Worm (Caenorhabditis elegans) whole organism, L1 larva: Measurements from ENCODE around the gene his-59.

ENCODE experiments used
- C16A3.4 ChIP-seq: fragments of 150-350 bp; optimal IDR thresholded peaks from 2 replicates; lab custom pipeline; 2014; ENCODE audit warnings: missing biosample characterization, missing genetic modification characterization
- C34B4.2 ChIP-seq: sonication (generic microtip); optimal IDR thresholded peaks from 2 replicates; lab custom pipeline; 2017; ENCODE audit warnings: mild to moderate bottlenecking, missing genetic modification characterization, missing compliant biosample characterization
- F16B12.6 ChIP-seq: fragments of 150-350 bp; optimal IDR thresholded peaks from 2 replicates; lab custom pipeline; 2014; ENCODE audit warnings: missing biosample characterization, missing genetic modification characterization
- ama-1 ChIP-seq: fragments of 150-350 bp; optimal IDR thresholded peaks from 2 replicates; lab custom pipeline; 2014
- ceh-63 ChIP-seq: fragments of 200-800 bp; sonication (Bioruptor generic); optimal IDR thresholded peaks from 2 replicates; lab custom pipeline; 2018; ENCODE audit warnings: mild to moderate bottlenecking, missing genetic modification characterization, missing compliant biosample characterization
- ceh-8 ChIP-seq: fragments of 200-800 bp; sonication (Bioruptor generic); optimal IDR thresholded peaks from 2 replicates; lab custom pipeline; 2018; ENCODE audit warnings: mild to moderate bottlenecking, missing genetic modification characterization, moderate library complexity, missing compliant biosample characterization
- ceh-90 ChIP-seq: sonication (generic microtip); optimal IDR thresholded peaks from 2 replicates; lab custom pipeline; 2016; ENCODE audit warnings: missing genetic modification characterization, missing compliant biosample characterization
- dpl-1 ChIP-seq, 3 experiments: fragments of 150-350 bp in 2 of 3; sonication (generic microtip) in 1 of 3; optimal IDR thresholded peaks; 2 replicates each; lab custom pipeline; 2014 to 2017; ENCODE audit warnings: missing biosample characterization in 3 of 3, missing genetic modification characterization in 3 of 3, missing genetic modification reagents in 3 of 3
- efl-1 ChIP-seq, 4 experiments: fragments of 150-350 bp; optimal IDR thresholded peaks in 3 of 4; peaks in 1 of 4; 1 replicate in 1 of 4; 2 replicates in 3 of 4; lab custom pipeline; 2014; ENCODE audit warnings: missing biosample characterization in 2 of 4, missing genetic modification characterization in 2 of 4, missing genetic modification reagents in 2 of 4
- elt-3 ChIP-seq, 6 experiments: fragments of 150-350 bp in 1 of 6; sonication (generic microtip); optimal IDR thresholded peaks; 2 replicates each; lab custom pipeline; 2017 to 2018; ENCODE audit warnings: missing biosample characterization in 6 of 6, missing genetic modification characterization in 6 of 6, inconsistent platforms in 1 of 6
- ets-5 ChIP-seq: fragments of 200-800 bp; sonication (Bioruptor generic); IDR thresholded peaks from 2 replicates; pipeline ENCODE4 v1.3.6; 2022; ENCODE audit warnings: missing genetic modification characterization, missing compliant biosample characterization
- fkh-4 ChIP-seq: sonication (generic microtip); optimal IDR thresholded peaks from 2 replicates; lab custom pipeline; 2016; ENCODE audit warnings: missing compliant biosample characterization, missing genetic modification characterization, borderline replicate concordance
- fkh-8 ChIP-seq: sonication (generic microtip); optimal IDR thresholded peaks from 2 replicates; lab custom pipeline; 2016; ENCODE audit warnings: mild to moderate bottlenecking, missing genetic modification characterization, missing compliant biosample characterization
- grh-1 ChIP-seq: fragments of 200-800 bp; sonication (Bioruptor generic); IDR thresholded peaks from 2 replicates; pipeline ENCODE4 v1.3.6; 2022; ENCODE audit warnings: missing genetic modification reagents, missing genetic modification characterization, missing compliant biosample characterization
- irx-1 ChIP-seq: sonication (generic microtip); optimal IDR thresholded peaks from 2 replicates; lab custom pipeline; 2016; ENCODE audit warnings: missing genetic modification characterization, missing compliant biosample characterization
- isw-1 ChIP-seq: fragments of 200-800 bp; sonication (Bioruptor generic); IDR thresholded peaks from 2 replicates; pipeline ENCODE4 v1.3.6; 2022; ENCODE audit warnings: missing genetic modification characterization, missing compliant biosample characterization
- lin-13 ChIP-seq: fragments of 150-350 bp; optimal IDR thresholded peaks from 2 replicates; lab custom pipeline; 2014; ENCODE audit warnings: missing biosample characterization, missing genetic modification reagents, missing genetic modification characterization
- lin-15B ChIP-seq: fragments of 150-350 bp; sonication (generic microtip); optimal IDR thresholded peaks from 3 replicates; lab custom pipeline; 2014; ENCODE audit warnings: missing biosample characterization, missing genetic modification characterization
- lin-35 ChIP-seq, 2 experiments: fragments of 150-350 bp; optimal IDR thresholded peaks; 2 replicates each; lab custom pipeline; 2014; ENCODE audit warnings: missing biosample characterization in 2 of 2, missing genetic modification characterization in 2 of 2, missing genetic modification reagents in 2 of 2
- lin-39 ChIP-seq: fragments of 150-350 bp; optimal IDR thresholded peaks from 2 replicates; lab custom pipeline; 2014; ENCODE audit warnings: missing biosample characterization, missing genetic modification reagents, missing genetic modification characterization
- lir-3 ChIP-seq: sonication (generic microtip); optimal IDR thresholded peaks from 2 replicates; lab custom pipeline; 2016; ENCODE audit warnings: mild to moderate bottlenecking, missing genetic modification characterization, moderate library complexity, missing compliant biosample characterization; ENCODE audit not compliant: poor library complexity
- lsy-2 ChIP-seq, 2 experiments: fragments of 150-350 bp; optimal IDR thresholded peaks; 2 replicates each; lab custom pipeline; 2014; ENCODE audit warnings: missing biosample characterization in 2 of 2, missing genetic modification characterization in 2 of 2
- nhr-12 ChIP-seq: sonication (generic microtip); optimal IDR thresholded peaks from 2 replicates; lab custom pipeline; 2017; ENCODE audit warnings: missing biosample characterization, missing genetic modification characterization
- nhr-19 ChIP-seq: fragments of 200-800 bp; sonication (Bioruptor generic); conservative IDR thresholded peaks from 2 replicates; pipeline ENCODE4 v1.3.6; 2022; ENCODE audit warnings: missing genetic modification characterization, missing compliant biosample characterization
- nhr-28 ChIP-seq: fragments of 150-350 bp; optimal IDR thresholded peaks from 2 replicates; lab custom pipeline; 2014; ENCODE audit warnings: missing biosample characterization, missing genetic modification characterization
- nhr-71 ChIP-seq: sonication (generic microtip); optimal IDR thresholded peaks from 2 replicates; lab custom pipeline; 2016; ENCODE audit warnings: mild to moderate bottlenecking, missing genetic modification characterization, moderate library complexity, missing compliant biosample characterization
- nhr-84 ChIP-seq: sonication (generic microtip); optimal IDR thresholded peaks from 2 replicates; lab custom pipeline; 2017; ENCODE audit warnings: missing biosample characterization, missing genetic modification characterization
- nhr-90 ChIP-seq: sonication (generic microtip); optimal IDR thresholded peaks from 2 replicates; lab custom pipeline; 2016; ENCODE audit warnings: mild to moderate bottlenecking, missing genetic modification characterization, missing compliant biosample characterization; ENCODE audit not compliant: poor library complexity
- skn-1 ChIP-seq: fragments of 150-350 bp; optimal IDR thresholded peaks from 2 replicates; lab custom pipeline; 2014; ENCODE audit warnings: missing biosample characterization, missing genetic modification characterization
- snu-23 ChIP-seq: sonication (generic microtip); optimal IDR thresholded peaks from 2 replicates; lab custom pipeline; 2016; ENCODE audit warnings: missing genetic modification characterization, missing compliant biosample characterization
- sptf-1 ChIP-seq: fragments of 150-350 bp; optimal IDR thresholded peaks from 2 replicates; lab custom pipeline; 2014; ENCODE audit warnings: missing biosample characterization, missing genetic modification characterization
- swsn-7 ChIP-seq: sonication (generic microtip); optimal IDR thresholded peaks from 2 replicates; lab custom pipeline; 2016; ENCODE audit warnings: missing genetic modification characterization, missing compliant biosample characterization
- tlp-1 ChIP-seq: fragments of 150-350 bp; optimal IDR thresholded peaks from 2 replicates; lab custom pipeline; 2014; ENCODE audit warnings: missing biosample characterization, missing genetic modification characterization
- unc-130 ChIP-seq: fragments of 150-350 bp; optimal IDR thresholded peaks from 2 replicates; lab custom pipeline; 2017; ENCODE audit warnings: missing biosample characterization, missing genetic modification characterization, inconsistent platforms
- unc-86 ChIP-seq: sonication (generic microtip); optimal IDR thresholded peaks from 2 replicates; lab custom pipeline; 2016; ENCODE audit warnings: missing genetic modification characterization, missing compliant biosample characterization
- zag-1 ChIP-seq: fragments of 150-350 bp; optimal IDR thresholded peaks from 2 replicates; lab custom pipeline; 2014; ENCODE audit warnings: missing biosample characterization, missing genetic modification characterization
- zip-4 ChIP-seq: fragments of 200-800 bp; sonication (Bioruptor generic); optimal IDR thresholded peaks from 2 replicates; lab custom pipeline; 2018; ENCODE audit warnings: mild to moderate bottlenecking, missing genetic modification characterization, moderate library complexity, missing compliant biosample characterization
- ztf-11 ChIP-seq, 2 experiments: sonication (generic microtip); optimal IDR thresholded peaks; 2 replicates each; lab custom pipeline; 2016 to 2017; ENCODE audit warnings: missing genetic modification characterization in 2 of 2, missing biosample characterization in 1 of 2, missing compliant biosample characterization in 1 of 2
- ztf-4 ChIP-seq: fragments of 150-350 bp; optimal IDR thresholded peaks from 2 replicates; lab custom pipeline; 2014; ENCODE audit warnings: missing biosample characterization, missing genetic modification characterization

The his-59 gene

ce11 chrIV:7474826-7475225 is 13.2 kb upstream of the his-59 start, which contains the start of gene slc-25A18.2:
Gene slc-25A18.2 (plus strand): TSS chrIV:7475041.
- no peak for TF ChIP-seq ztf-4 (tag; lab: Kevin White, UChicago)
- TF ChIP-seq efl-1 (optimal IDR thresholded peaks at IDR 0.05; lab: Kevin White, UChicago) = no peak
- TF ChIP-seq efl-1 (GFP tag; optimal IDR thresholded peaks at IDR 0.05 in 1 of 2; lab: Kevin White, UChicago) = peak in 1 of 2 experiments; percentile 62
- no peak for TF ChIP-seq C16A3.4 (tag; lab: Kevin White, UChicago)
- TF ChIP-seq, all 84 proteins: peak for 1

- no peak for TF ChIP-seq grh-1 (GFP tag; lab: Robert Waterston, UW)
- no peak for TF ChIP-seq unc-130 (tag; lab: Kevin White, UChicago)
- TF ChIP-seq nhr-71 = no peak
- no peak for TF ChIP-seq ets-5 (GFP tag; lab: Robert Waterston, UW)
- no peak for TF ChIP-seq lin-13 (GFP tag; lab: Kevin White, UChicago)
- no peak for TF ChIP-seq C34B4.2 (tag; lab: Kevin White, UChicago)
- peak; percentile 42 to 44 for TF ChIP-seq efl-1 (optimal IDR thresholded peaks at IDR 0.05; lab: Kevin White, UChicago)
- TF ChIP-seq efl-1 (GFP tag; optimal IDR thresholded peaks at IDR 0.05 in 1 of 2; lab: Kevin White, UChicago) = peak in 1 of 2 experiments; percentile 72
- TF ChIP-seq lin-35 (GFP tag; optimal IDR thresholded peaks at IDR 0.05; lab: Kevin White, UChicago) = peak in 1 of 2 experiments; percentile 15
- TF ChIP-seq dpl-1 (GFP tag; optimal IDR thresholded peaks at IDR 0.05; lab: Kevin White, UChicago) = peak in 1 of 3 experiments; percentile 14
- no peak for TF ChIP-seq F16B12.6 (tag; lab: Kevin White, UChicago)
- TF ChIP-seq unc-86 (tag; lab: Kevin White, UChicago) = no peak
- TF ChIP-seq, all 84 proteins: peak for 3
Measured at ce11 chrIV:7477197-7477596, 10.9 kb upstream of the his-59 start, which contains the start of gene pycr-4. Gene pycr-4 (minus strand): TSS chrIV:7477297.

ce11 chrIV:7477697-7478096 is 10.4 kb upstream of the his-59 start:
- TF ChIP-seq nhr-19 (GFP tag; lab: Robert Waterston, UW) (no peak), lin-35 (GFP tag; optimal IDR thresholded peaks at IDR 0.05; lab: Kevin White, UChicago) (no peak), tlp-1 (tag; lab: Kevin White, UChicago) (no peak), elt-3 (tag; optimal IDR thresholded peaks at IDR 0.05; lab: Kevin White, UChicago) (no peak), ceh-90 (tag; lab: Kevin White, UChicago) (no peak), nhr-12 (no peak), efl-1 (optimal IDR thresholded peaks at IDR 0.05; lab: Kevin White, UChicago) (no peak), efl-1 (GFP tag; optimal IDR thresholded peaks at IDR 0.05 in 1 of 2; lab: Kevin White, UChicago) (no peak), nhr-28 (no peak), zag-1 (tag; lab: Kevin White, UChicago) (no peak), nhr-84 (tag; lab: Kevin White, UChicago) (no peak), ztf-4 (tag; lab: Kevin White, UChicago) (no peak)

- peak; percentile 31 to 84 (median 73) for TF ChIP-seq dpl-1 (GFP tag; optimal IDR thresholded peaks at IDR 0.05; lab: Kevin White, UChicago)
- TF ChIP-seq C16A3.4 (tag; lab: Kevin White, UChicago) = no peak
- TF ChIP-seq skn-1 (tag; lab: Kevin White, UChicago) = peak; percentile 3
- TF ChIP-seq lin-35 (GFP tag; optimal IDR thresholded peaks at IDR 0.05; lab: Kevin White, UChicago) = peak; percentile 63 to 89
- TF ChIP-seq efl-1 (optimal IDR thresholded peaks at IDR 0.05; lab: Kevin White, UChicago) = peak; percentile 65 to 72
- TF ChIP-seq efl-1 (GFP tag; optimal IDR thresholded peaks at IDR 0.05 in 1 of 2; lab: Kevin White, UChicago) = peak; percentile 79 to 97
- TF ChIP-seq ceh-8 (GFP tag; lab: Kevin White, UChicago) = no peak
- TF ChIP-seq lsy-2 (tag; optimal IDR thresholded peaks at IDR 0.05; lab: Kevin White, UChicago) = peak in 1 of 2 experiments; percentile 69
- TF ChIP-seq fkh-4 (tag; lab: Kevin White, UChicago) = no peak
Measured at ce11 chrIV:7478134-7478533, 9.9 kb upstream of the his-59 start, which contains the start of gene rod-1. Gene rod-1 (plus strand): TSS chrIV:7478452.

ce11 chrIV:7486201-7486947 is 1.7 kb upstream of the his-59 start, which contains the start of the genes his-61 and his-62:
Gene his-61 (minus strand): TSS chrIV:7486217.
Gene his-62 (plus strand): TSS chrIV:7486545.
- TF ChIP-seq skn-1 (tag; lab: Kevin White, UChicago) (no peak), irx-1 (tag; lab: Kevin White, UChicago) (no peak), lin-13 (GFP tag; lab: Kevin White, UChicago) (no peak), fkh-8 (tag; lab: Kevin White, UChicago) (peak; percentile 15), isw-1 (peak; percentile 38; the same call in 1 of the 2 replicates), nhr-28 (no peak), nhr-19 (GFP tag; lab: Robert Waterston, UW) (no peak; the same call in 1 of the 2 replicates), lin-15B (tag; lab: Kevin White, UChicago) (no peak), sptf-1 (tag; lab: Kevin White, UChicago) (no peak), lin-39 (tag; lab: Kevin White, UChicago) (no peak), ama-1 (lab: Kevin White, UChicago) (no peak), zip-4 (GFP tag; lab: Kevin White, UChicago) (no peak), snu-23 (GFP tag; lab: Kevin White, UChicago) (peak; percentile 59), ztf-11 (tag; optimal IDR thresholded peaks at IDR 0.05; lab: Kevin White, UChicago) (peak in 1 of 2 experiments; percentile 93), zag-1 (tag; lab: Kevin White, UChicago) (no peak), lir-3 (no peak), nhr-71 (peak; percentile 67), swsn-7 (tag; lab: Kevin White, UChicago) (peak; percentile 82), nhr-90 (tag; lab: Kevin White, UChicago) (peak; percentile 34), ceh-63 (GFP tag; lab: Kevin White, UChicago) (no peak)
